Worm (Caenorhabditis elegans) whole organism, late embryonic: Measurements from ENCODE around the gene B0303.14.

Source experiments
- ahr-1 ChIP-seq: sonication (generic microtip); optimal IDR thresholded peaks from 2 replicates; lab custom pipeline; 2016; ENCODE audit warnings: missing genetic modification characterization, missing compliant biosample characterization
- ceh-6 ChIP-seq: fragments of 200-800 bp; sonication (Bioruptor generic); optimal IDR thresholded peaks from 2 replicates; lab custom pipeline; 2018; ENCODE audit warnings: mild to moderate bottlenecking, missing genetic modification characterization, missing compliant biosample characterization
- ceh-9 ChIP-seq: sonication (generic microtip); optimal IDR thresholded peaks from 2 replicates; lab custom pipeline; 2016; ENCODE audit warnings: mild to moderate bottlenecking, missing genetic modification characterization, inconsistent platforms, missing compliant biosample characterization
- lim-6 ChIP-seq: sonication (generic microtip); optimal IDR thresholded peaks from 2 replicates; lab custom pipeline; 2016; ENCODE audit warnings: missing genetic modification characterization, missing compliant biosample characterization
- mec-3 ChIP-seq: sonication (generic microtip); optimal IDR thresholded peaks from 2 replicates; lab custom pipeline; 2016; ENCODE audit warnings: borderline replicate concordance, missing genetic modification characterization, missing compliant biosample characterization
- nfya-1 ChIP-seq: sonication (generic microtip); optimal IDR thresholded peaks from 2 replicates; lab custom pipeline; 2017; ENCODE audit warnings: missing genetic modification characterization, mild to moderate bottlenecking, missing compliant biosample characterization, antibody characterized with exemption, moderate library complexity
- odd-2 ChIP-seq: sonication (generic microtip); optimal IDR thresholded peaks from 2 replicates; lab custom pipeline; 2017; ENCODE audit warnings: antibody characterized with exemption, mild to moderate bottlenecking, missing genetic modification characterization, missing compliant biosample characterization
- unc-55 ChIP-seq: sonication (generic microtip); optimal IDR thresholded peaks from 2 replicates; lab custom pipeline; 2017; ENCODE audit warnings: missing biosample characterization, missing genetic modification reagents, missing genetic modification characterization

DNA sequence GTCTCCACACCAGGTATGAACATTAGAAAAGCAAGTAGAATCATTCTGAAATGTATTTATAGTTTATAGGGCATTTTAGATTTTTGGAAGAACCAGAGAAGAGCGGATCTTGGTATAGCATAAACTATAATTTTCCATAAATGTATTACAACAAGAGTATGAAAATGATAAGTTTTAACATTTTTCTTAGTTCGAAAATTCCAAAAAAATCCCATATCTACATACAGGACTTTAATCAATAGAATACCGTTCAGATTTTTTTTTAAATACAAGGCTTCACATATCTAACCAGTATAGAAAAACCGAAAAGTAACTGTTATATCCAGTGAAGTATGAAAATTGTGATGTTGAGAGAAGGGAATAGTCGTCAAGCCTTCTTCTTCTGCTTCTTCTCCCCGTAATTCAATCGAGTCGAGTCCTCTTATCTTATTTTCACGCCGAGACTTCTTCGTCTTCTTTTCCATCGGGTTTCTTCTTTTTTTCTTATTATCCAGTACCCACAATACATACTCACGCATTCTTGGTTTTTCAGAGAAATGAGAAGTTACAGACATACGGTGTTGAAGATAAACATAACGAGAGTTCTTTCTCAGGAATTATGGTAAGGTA, 27.9 kb upstream of the B0303.14 start, which contains the start of gene ZK370.6:
- TF ChIP-seq unc-55 (no peak), lim-6 (tag; lab: Kevin White, UChicago) (no peak), nfya-1 (tag; lab: Kevin White, UChicago) (no peak), ceh-6 (GFP tag; lab: Kevin White, UChicago) (no peak), ahr-1 (tag; lab: Kevin White, UChicago) (no peak), mec-3 (tag; lab: Kevin White, UChicago) (no peak), odd-2 (tag; lab: Kevin White, UChicago) (no peak), ceh-9 (tag; lab: Kevin White, UChicago) (no peak)
